Worm (Caenorhabditis elegans): ENCODE measurements around the gene C41H7.9.

- no peak for TF ChIP-seq skn-1 (tag; optimal IDR thresholded peaks at IDR 0.05)
- TF ChIP-seq nhr-76 (tag; optimal IDR thresholded peaks at IDR 0.05) = no peak
- TF ChIP-seq nhr-77 (tag; optimal IDR thresholded peaks at IDR 0.05) = no peak
- no peak for TF ChIP-seq fkh-10 (GFP tag; optimal IDR thresholded peaks at IDR 0.05)
Observed at ce11 chrII:3012133-3012532, at the start of gene C41H7.9.
